Fruit fly (Drosophila melanogaster): ENCODE data around the gene GCS2beta.
A peak's percentile ranks its signal among the peaks of the same experiment; 100 is the strongest.

GCS2beta gene

DNA sequence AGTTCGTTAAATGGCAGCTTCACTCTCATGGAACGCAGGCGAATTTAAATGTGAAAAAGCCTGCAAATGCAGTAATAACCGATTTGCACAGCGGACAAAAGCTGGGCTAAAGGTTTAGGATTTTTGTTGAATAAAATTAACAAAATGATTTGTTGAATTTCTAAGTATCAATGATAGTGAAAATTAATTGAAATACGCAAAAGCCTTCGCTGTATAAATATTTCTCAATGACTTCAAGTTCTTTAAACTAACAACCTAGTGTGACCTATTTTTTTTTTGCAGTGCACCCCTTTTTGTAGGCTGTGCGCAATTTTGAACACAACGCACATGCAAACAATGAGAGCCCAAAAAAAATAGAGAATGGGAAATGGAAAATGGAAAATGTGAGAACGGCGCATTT is 17.2 kb downstream of the GCS2beta start:
- TF ChIP-seq CG13204 (GFP tag; optimal IDR thresholded peaks at IDR 0.05) (no peak), gl (tag; optimal IDR thresholded peaks at IDR 0.05) (no peak), CG4496 (GFP tag; IDR thresholded peaks at IDR 0.05) (peak; percentile 53), Snoo (tag; optimal IDR thresholded peaks at IDR 0.05) (no peak), CG32121 (GFP tag; IDR thresholded peaks at IDR 0.05) (0 out of 2 replicates have a peak, but pooled peaks have one; percentile 48), CG8301 (tag; optimal IDR thresholded peaks at IDR 0.05) (peak; percentile 54), CG15710 (tag; optimal IDR thresholded peaks at IDR 0.05) (peak; percentile 49), Ets98B (GFP tag; IDR thresholded peaks at IDR 0.05) (no peak; the same call in 1 of the 2 replicates), CG9948 (tag; optimal IDR thresholded peaks at IDR 0.05) (peak; percentile 46), EcR (GFP tag; optimal IDR thresholded peaks at IDR 0.05) (no peak), fd96Ca (GFP tag; IDR thresholded peaks at IDR 0.05) (0 out of 3 replicates have a peak, but pooled peaks have one; percentile 12), CG17806 (tag; optimal IDR thresholded peaks at IDR 0.05) (peak; percentile 36), Pif1A (GFP tag; optimal IDR thresholded peaks at IDR 0.05) (peak; percentile 34), CG14655 (GFP tag; optimal IDR thresholded peaks at IDR 0.05) (peak; percentile 56), CG8159 (tag; optimal IDR thresholded peaks at IDR 0.05) (peak; percentile 44), Pif1B (GFP tag; optimal IDR thresholded peaks at IDR 0.05) (no peak), CG34367 (tag; optimal IDR thresholded peaks at IDR 0.05) (peak; percentile 28), CG10348 (GFP tag; IDR thresholded peaks at IDR 0.05) (no peak), D1 (tag; optimal IDR thresholded peaks at IDR 0.05) (no peak), CG12605 (GFP tag; IDR thresholded peaks at IDR 0.05) (peak; percentile 38; the same call in 1 of the 2 replicates), rn (GFP tag; IDR thresholded peaks at IDR 0.05) (no peak)

DNA sequence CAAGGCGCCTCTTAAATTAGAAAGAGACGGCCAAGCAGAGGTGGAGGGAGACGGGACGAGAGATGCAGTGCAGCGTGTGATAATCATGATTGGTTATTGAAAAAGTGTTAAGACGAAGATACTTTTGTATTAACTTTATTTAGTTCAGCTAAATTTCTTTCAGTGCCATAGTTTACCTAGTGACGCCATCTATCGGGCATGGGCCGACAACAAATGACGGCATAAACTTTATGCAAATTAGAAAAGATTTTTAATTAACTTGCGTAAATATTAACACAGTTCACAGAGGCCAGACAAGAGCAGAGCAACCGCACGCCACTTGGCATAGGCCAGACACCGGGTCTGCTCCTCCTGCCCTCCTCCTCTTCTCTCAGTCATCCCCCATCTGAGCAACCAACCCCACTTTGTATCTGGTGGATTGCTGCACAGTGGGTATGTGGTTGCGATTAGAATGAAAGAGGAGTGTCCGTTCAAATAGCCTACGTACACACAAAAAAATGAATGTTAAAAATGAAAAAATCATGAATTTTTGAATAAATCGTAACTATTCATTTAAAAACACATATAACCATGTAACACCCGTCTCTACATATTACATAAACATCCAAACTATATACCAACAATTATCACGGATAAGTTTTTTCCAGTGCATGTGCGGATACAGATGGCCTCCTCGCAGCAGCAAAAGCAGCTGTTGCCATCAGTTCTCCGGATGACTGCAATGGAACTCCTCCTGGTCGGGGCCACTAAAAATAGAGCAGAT is 18.0 kb downstream of the GCS2beta start:
- TF ChIP-seq CG13204 (GFP tag; optimal IDR thresholded peaks at IDR 0.05) = no peak
- peak; percentile 80 for TF ChIP-seq CG32121 (GFP tag; IDR thresholded peaks at IDR 0.05)
- TF ChIP-seq Ets98B (GFP tag; IDR thresholded peaks at IDR 0.05) = peak; percentile 86; the same call in 1 of the 2 replicates
- peak; percentile 77 for TF ChIP-seq CG15710 (tag; optimal IDR thresholded peaks at IDR 0.05)
- TF ChIP-seq CG8159 (tag; optimal IDR thresholded peaks at IDR 0.05) = peak; percentile 82
- peak; percentile 53 for TF ChIP-seq D1 (tag; optimal IDR thresholded peaks at IDR 0.05)
- TF ChIP-seq CG4496 (GFP tag; IDR thresholded peaks at IDR 0.05) = peak; percentile 87
- peak; percentile 83 for TF ChIP-seq CG9948 (tag; optimal IDR thresholded peaks at IDR 0.05)
- peak; percentile 81 for TF ChIP-seq CG17806 (tag; optimal IDR thresholded peaks at IDR 0.05)
- peak; percentile 70; the same call in 2 of the 3 replicates for TF ChIP-seq fd96Ca (GFP tag; IDR thresholded peaks at IDR 0.05)
- TF ChIP-seq gl (tag; optimal IDR thresholded peaks at IDR 0.05) = peak; percentile 61
- TF ChIP-seq CG10348 (GFP tag; IDR thresholded peaks at IDR 0.05) = peak; percentile 48; the same call in 1 of the 2 replicates
- peak; percentile 88 for TF ChIP-seq CG8301 (tag; optimal IDR thresholded peaks at IDR 0.05)
- peak; percentile 82 for TF ChIP-seq CG34367 (tag; optimal IDR thresholded peaks at IDR 0.05)
- TF ChIP-seq rn (GFP tag; IDR thresholded peaks at IDR 0.05) = peak; percentile 40; the same call in 1 of the 2 replicates
- TF ChIP-seq CG14655 (GFP tag; optimal IDR thresholded peaks at IDR 0.05) = peak; percentile 87
- peak; percentile 26 for TF ChIP-seq Snoo (tag; optimal IDR thresholded peaks at IDR 0.05)
- peak; percentile 79; the same call in 1 of the 2 replicates for TF ChIP-seq CG12605 (GFP tag; IDR thresholded peaks at IDR 0.05)
- peak; percentile 65 for TF ChIP-seq Pif1B (GFP tag; optimal IDR thresholded peaks at IDR 0.05)
- no peak for TF ChIP-seq EcR (GFP tag; optimal IDR thresholded peaks at IDR 0.05)
- peak; percentile 81 for TF ChIP-seq Pif1A (GFP tag; optimal IDR thresholded peaks at IDR 0.05)

DNA sequence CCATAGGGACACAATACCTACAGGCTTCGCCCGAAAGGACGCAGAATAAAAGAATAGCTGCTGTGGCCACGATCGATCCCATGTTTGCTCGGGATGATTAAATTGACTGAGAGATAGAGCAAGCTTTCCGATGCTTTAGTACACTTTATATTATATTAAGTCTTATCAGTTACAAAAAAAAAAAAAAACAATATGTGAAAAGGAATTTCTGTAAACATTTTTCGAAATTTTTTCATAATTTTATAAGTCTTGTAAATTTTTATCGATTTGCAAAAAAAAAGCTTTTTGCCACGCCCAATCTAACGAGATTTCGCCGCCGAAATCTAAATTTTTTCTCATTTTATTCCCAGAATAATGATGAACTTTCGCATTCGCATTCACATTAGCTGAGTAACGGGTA is 26.2 kb downstream of the GCS2beta start, which contains the start of gene CG18563:
Gene CG18563 (minus strand): TSS at position 101 of the 400 bp plus-strand sequence.
- TF ChIP-seq CG13204 (GFP tag; optimal IDR thresholded peaks at IDR 0.05) (no peak), rn (GFP tag; IDR thresholded peaks at IDR 0.05) (no peak), fd96Ca (GFP tag; IDR thresholded peaks at IDR 0.05) (no peak), CG8301 (tag; optimal IDR thresholded peaks at IDR 0.05) (no peak), CG34367 (tag; optimal IDR thresholded peaks at IDR 0.05) (no peak), CG4496 (GFP tag; IDR thresholded peaks at IDR 0.05) (no peak), EcR (GFP tag; optimal IDR thresholded peaks at IDR 0.05) (no peak), CG9948 (tag; optimal IDR thresholded peaks at IDR 0.05) (no peak), Pif1B (GFP tag; optimal IDR thresholded peaks at IDR 0.05) (no peak), D1 (tag; optimal IDR thresholded peaks at IDR 0.05) (no peak), CG8159 (tag; optimal IDR thresholded peaks at IDR 0.05) (no peak), CG12605 (GFP tag; IDR thresholded peaks at IDR 0.05) (no peak), CG15710 (tag; optimal IDR thresholded peaks at IDR 0.05) (no peak), Ets98B (GFP tag; IDR thresholded peaks at IDR 0.05) (no peak), Pif1A (GFP tag; optimal IDR thresholded peaks at IDR 0.05) (no peak), Snoo (tag; optimal IDR thresholded peaks at IDR 0.05) (no peak)

DNA sequence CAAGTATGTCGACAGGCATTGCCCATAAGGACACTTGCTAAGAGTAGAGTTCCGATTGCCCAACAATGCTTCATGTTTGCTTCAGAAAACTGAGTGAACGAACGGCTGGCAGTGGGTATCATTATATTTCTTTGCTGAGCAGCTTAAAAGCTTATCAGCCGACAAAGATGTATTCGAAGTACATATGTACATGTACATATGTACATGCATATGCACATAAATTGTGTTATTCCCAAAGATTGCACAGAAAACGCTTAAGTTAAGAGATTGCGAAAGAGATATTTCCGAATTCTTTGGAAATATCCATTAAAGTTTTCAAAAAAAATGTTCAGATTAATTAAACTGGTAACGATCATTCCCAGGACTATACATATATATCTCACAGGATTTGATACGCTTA is 28.3 kb downstream of the GCS2beta start, which contains the start of gene SPH93:
Gene SPH93 (minus strand): TSS at position 101 of the 400 bp plus-strand sequence.
- TF ChIP-seq Snoo (tag; optimal IDR thresholded peaks at IDR 0.05) = no peak
- TF ChIP-seq Pif1B (GFP tag; optimal IDR thresholded peaks at IDR 0.05) = no peak
- TF ChIP-seq CG34367 (tag; optimal IDR thresholded peaks at IDR 0.05) = no peak
- TF ChIP-seq Pif1A (GFP tag; optimal IDR thresholded peaks at IDR 0.05) = no peak
- TF ChIP-seq CG4496 (GFP tag; IDR thresholded peaks at IDR 0.05) = no peak
- TF ChIP-seq gl (tag; optimal IDR thresholded peaks at IDR 0.05) = no peak
- no peak for TF ChIP-seq CG32121 (GFP tag; IDR thresholded peaks at IDR 0.05)
- TF ChIP-seq CG13204 (GFP tag; optimal IDR thresholded peaks at IDR 0.05) = no peak
- TF ChIP-seq CG17806 (tag; optimal IDR thresholded peaks at IDR 0.05) = no peak
- TF ChIP-seq fd96Ca (GFP tag; IDR thresholded peaks at IDR 0.05) = no peak

DNA sequence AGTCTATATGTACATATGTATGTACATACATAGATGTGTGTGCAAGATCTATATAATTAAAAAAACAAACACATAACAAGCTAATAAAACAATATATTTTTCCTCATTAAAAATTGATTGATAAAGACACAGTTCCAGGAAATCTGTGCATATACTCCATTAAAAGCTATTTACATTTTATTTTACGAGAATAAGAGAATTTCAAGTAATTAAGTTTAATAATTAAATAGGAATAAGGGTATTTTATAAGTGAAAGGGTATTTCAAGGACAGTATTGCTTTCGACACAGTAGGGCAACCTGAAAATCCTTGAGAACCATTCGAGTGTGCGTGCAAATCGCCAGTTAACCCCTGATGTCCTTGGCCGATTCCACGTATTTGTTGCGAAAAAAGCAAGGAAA is 31.5 kb downstream of the GCS2beta start, which contains the start of gene CG5050:
Gene CG5050 (plus strand): TSS at position 301 of the 400 bp plus-strand sequence.
- TF ChIP-seq D1 (tag; optimal IDR thresholded peaks at IDR 0.05) (no peak), CG8159 (tag; optimal IDR thresholded peaks at IDR 0.05) (no peak), CG34367 (tag; optimal IDR thresholded peaks at IDR 0.05) (no peak), CG13204 (GFP tag; optimal IDR thresholded peaks at IDR 0.05) (no peak), CG4496 (GFP tag; IDR thresholded peaks at IDR 0.05) (no peak)

All from whole organism, pupa.